Worm (Caenorhabditis elegans): ENCODE results near the gene cbn-1.

cbn-1 gene

DNA sequence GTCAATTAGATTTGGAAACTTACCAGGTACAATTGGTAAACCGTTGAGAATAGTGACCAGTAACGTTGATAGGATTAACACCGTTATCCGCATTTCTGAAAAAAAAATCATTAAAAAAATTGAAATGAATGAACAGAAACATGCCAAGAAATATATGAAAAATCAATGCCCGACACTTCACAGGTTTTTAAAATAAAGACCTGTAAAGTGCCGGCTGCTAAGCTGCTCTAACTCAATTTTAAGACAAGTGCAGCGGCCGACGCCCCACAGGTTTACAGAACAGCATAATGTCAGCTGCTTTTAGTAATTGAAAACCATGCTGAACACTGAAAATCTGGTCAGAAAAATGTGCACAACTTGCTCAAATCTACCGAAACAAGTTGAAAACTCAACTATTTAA is at the start of gene cbn-1:
TSS of gene cbn-1 (minus strand) at position 101 of the 400 bp plus-strand sequence.
- no peak for TF ChIP-seq sdz-38 (tag; optimal IDR thresholded peaks at IDR 0.05)
- no peak for TF ChIP-seq snpc-3.4 (tag; optimal IDR thresholded peaks at IDR 0.05)
- TF ChIP-seq F23B12.7 (tag; optimal IDR thresholded peaks at IDR 0.05; ENCODE audit: insufficient read depth), result no peak
- TF ChIP-seq ZK185.1 (tag; optimal IDR thresholded peaks at IDR 0.05; ENCODE audit: poor library complexity, severe bottlenecking), result no peak
- no peak for TF ChIP-seq C06A6.2 (GFP tag; conservative IDR thresholded peaks at IDR 0.05)
- no peak for TF ChIP-seq Y95B8A.8 (GFP tag; IDR thresholded peaks at IDR 0.05)
- TF ChIP-seq ztf-22 (GFP tag; optimal IDR thresholded peaks at IDR 0.05), result no peak
- no peak for TF ChIP-seq unc-130 (GFP tag; optimal IDR thresholded peaks at IDR 0.05)
- TF ChIP-seq F22D6.2 (tag; optimal IDR thresholded peaks at IDR 0.05), result no peak

ce11 chrII:379935-380334 is 47.6 kb upstream of the cbn-1 start, which contains the start of gene C03H5.7:
Gene C03H5.7, plus strand, starts transcription at chrII:380235.
- TF ChIP-seq ceh-100 (GFP tag; IDR thresholded peaks at IDR 0.05) (no peak), tbp1 (GFP tag; optimal IDR thresholded peaks at IDR 0.05) (no peak), mel-28 (tag; optimal IDR thresholded peaks at IDR 0.05; ENCODE audit: borderline replicate concordance) (no peak), ZK185.1 (tag; optimal IDR thresholded peaks at IDR 0.05; ENCODE audit: poor library complexity, severe bottlenecking) (no peak), lin-26 (GFP tag; IDR thresholded peaks at IDR 0.05) (no peak), ztf-3 (GFP tag; optimal IDR thresholded peaks at IDR 0.05) (no peak), gei-17 (GFP tag; optimal IDR thresholded peaks at IDR 0.05) (no peak), lin-54 (GFP tag; optimal IDR thresholded peaks at IDR 0.05) (no peak), lsl-1 (GFP tag; optimal IDR thresholded peaks at IDR 0.05) (no peak), let-526 (GFP tag; IDR thresholded peaks at IDR 0.05) (no peak), Y67H2A.10 (GFP tag; conservative IDR thresholded peaks at IDR 0.05) (no peak)

DNA sequence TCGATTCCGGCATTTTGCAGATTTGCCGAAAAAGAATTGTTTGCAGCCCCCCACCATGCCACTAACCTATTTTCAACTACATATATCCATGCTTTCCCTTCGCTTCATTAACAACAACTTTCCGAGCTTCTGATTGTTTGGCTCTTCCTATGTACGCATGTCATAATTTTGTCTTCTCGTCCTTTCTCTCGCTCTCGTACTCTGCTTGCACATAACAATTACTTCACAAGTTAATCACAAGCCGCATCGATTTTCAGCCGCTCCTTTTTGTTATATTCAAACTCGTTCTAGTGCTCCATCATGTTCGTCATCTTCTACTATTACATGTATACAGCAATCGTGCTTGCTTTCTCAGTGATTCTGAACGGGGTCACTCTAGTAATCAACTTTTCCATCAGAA is 46.0 kb upstream of the cbn-1 start, which contains the start of gene C03H5.9:
TSS of gene C03H5.9 (plus strand) at position 301 of the 400 bp plus-strand sequence.
- no peak for TF ChIP-seq nhr-90 (tag; optimal IDR thresholded peaks at IDR 0.05)
- no peak for TF ChIP-seq B0019.2 (GFP tag; conservative IDR thresholded peaks at IDR 0.05)
- TF ChIP-seq die-1 (tag; optimal IDR thresholded peaks at IDR 0.05), result no peak
- TF ChIP-seq aptf-2 (GFP tag; conservative IDR thresholded peaks at IDR 0.05), result no peak
- TF ChIP-seq tbx-9 (tag; optimal IDR thresholded peaks at IDR 0.05; ENCODE audit: borderline replicate concordance), result no peak
- no peak for TF ChIP-seq snpc-1.3 (tag; optimal IDR thresholded peaks at IDR 0.05; ENCODE audit: insufficient read depth)
- TF ChIP-seq akir-1 (GFP tag; optimal IDR thresholded peaks at IDR 0.05), result no peak
- no peak for TF ChIP-seq K11D2.4 (GFP tag; IDR thresholded peaks at IDR 0.05)
- no peak for TF ChIP-seq pha-4 (tag; optimal IDR thresholded peaks at IDR 0.05)
- TF ChIP-seq B0336.3 (GFP tag; IDR thresholded peaks at IDR 0.05), result no peak
- TF ChIP-seq D2030.7 (GFP tag; IDR thresholded peaks at IDR 0.05), result no peak
- no peak for TF ChIP-seq ekl-4 (GFP tag; IDR thresholded peaks at IDR 0.05)
- TF ChIP-seq Y53F4B.3 (GFP tag; IDR thresholded peaks at IDR 0.05), result no peak
- no peak for TF ChIP-seq F57A8.1 (GFP tag; optimal IDR thresholded peaks at IDR 0.05)
- no peak for TF ChIP-seq nhr-179 (tag; optimal IDR thresholded peaks at IDR 0.05)
- no peak for TF ChIP-seq ztf-26 (tag; optimal IDR thresholded peaks at IDR 0.05)
- no peak for TF ChIP-seq sea-2 (GFP tag; IDR thresholded peaks at IDR 0.05)
